Fruit fly (Drosophila melanogaster): ENCODE data around the gene Lip2.

DNA sequence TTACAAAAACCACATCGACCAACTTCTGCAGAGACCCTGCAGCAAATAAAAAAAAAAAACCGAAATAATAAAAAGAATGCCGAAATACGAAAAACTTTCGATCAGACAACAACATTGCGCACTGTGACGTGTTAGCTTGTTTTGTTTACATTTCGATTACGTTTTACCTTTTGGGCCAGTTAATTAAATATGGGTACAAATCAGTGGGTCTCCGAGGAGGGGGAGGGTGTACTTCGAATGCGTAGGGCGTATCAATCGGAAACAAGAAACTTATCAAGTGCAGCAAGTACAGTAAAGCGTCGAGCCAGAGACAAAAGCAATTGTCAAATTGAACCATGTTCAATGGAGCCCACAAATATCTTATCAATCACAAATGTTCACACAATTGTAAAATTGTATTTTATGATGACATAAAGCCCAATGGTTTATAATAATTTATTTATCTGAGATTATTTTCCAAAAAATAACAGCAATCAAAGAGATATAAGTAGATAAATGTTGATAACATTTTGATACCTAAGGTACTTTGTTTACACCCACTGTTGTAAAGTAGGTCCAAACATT lies 7.7 kb downstream of the Lip2 start, which contains the start of gene Lip1:
- no peak for TF ChIP-seq CG8478 (optimal IDR thresholded peaks at IDR 0.05)
- no peak for TF ChIP-seq pan (optimal IDR thresholded peaks at IDR 0.05)
- no peak for TF ChIP-seq EcR (GFP tag; optimal IDR thresholded peaks at IDR 0.05)

Measured in whole organism.